Worm (Caenorhabditis elegans) whole organism, mixed stage, embryonic: Measurements from ENCODE around the gene ncx-9.

Source experiments
- elt-3 ChIP-seq: fragments of 150-350 bp; optimal IDR thresholded peaks from 2 replicates; lab custom pipeline; 2014; ENCODE audit warnings: missing biosample characterization, missing genetic modification characterization
- lsy-2 ChIP-seq: fragments of 150-350 bp; optimal IDR thresholded peaks from 2 replicates; lab custom pipeline; 2014; ENCODE audit warnings: missing biosample characterization, missing genetic modification characterization
- nhr-12 ChIP-seq: fragments of 150-350 bp; optimal IDR thresholded peaks from 2 replicates; lab custom pipeline; 2014; ENCODE audit warnings: missing biosample characterization, missing genetic modification characterization
- tbx-8 ChIP-seq: fragments of 200-800 bp; sonication (Bioruptor generic); optimal IDR thresholded peaks from 2 replicates; lab custom pipeline; 2018; ENCODE audit warnings: mild to moderate bottlenecking, missing genetic modification characterization, moderate library complexity, missing compliant biosample characterization
- unc-39 ChIP-seq: fragments of 150-350 bp; optimal IDR thresholded peaks from 2 replicates; lab custom pipeline; 2014; ENCODE audit warnings: missing biosample characterization, missing genetic modification characterization
- unc-62 ChIP-seq: fragments of 150-350 bp; optimal IDR thresholded peaks from 2 replicates; lab custom pipeline; 2014; ENCODE audit warnings: missing biosample characterization, missing genetic modification reagents, missing genetic modification characterization
- ztf-11 ChIP-seq: fragments of 150-350 bp; optimal IDR thresholded peaks from 2 replicates; lab custom pipeline; 2014; ENCODE audit warnings: missing biosample characterization, missing genetic modification characterization

- TF ChIP-seq lsy-2 (no peak), ztf-11 (tag; lab: Kevin White, UChicago) (no peak), elt-3 (no peak), unc-39 (no peak), tbx-8 (GFP tag; lab: Kevin White, UChicago) (no peak), nhr-12 (tag; lab: Kevin White, UChicago) (no peak), unc-62 (GFP tag; lab: Kevin White, UChicago) (no peak)
Measured at ce11 chrV:5026438-5026837, 31.4 kb upstream of the ncx-9 start.
